Worm (Caenorhabditis elegans): ENCODE data around the gene irld-26.
A peak's percentile ranks its signal among the peaks of the same experiment; 100 is the strongest.

The irld-26 gene

ce11 chrV:16175227-16175626 is 29.8 kb upstream of the irld-26 start (continued):
- TF ChIP-seq ceh-20 (GFP tag; IDR thresholded peaks at IDR 0.05), result no peak
- TF ChIP-seq nhr-28 (tag; optimal IDR thresholded peaks at IDR 0.05), result peak; percentile 58
- no peak for TF ChIP-seq dpl-1 (GFP tag; optimal IDR thresholded peaks at IDR 0.05)
- no peak for TF ChIP-seq daf-8 (GFP tag; IDR thresholded peaks at IDR 0.05)
- TF ChIP-seq sdz-12 (GFP tag; optimal IDR thresholded peaks at IDR 0.05), result no peak
- TF ChIP-seq F37D6.2 (tag; optimal IDR thresholded peaks at IDR 0.05), result no peak
- TF ChIP-seq madf-5 (GFP tag; IDR thresholded peaks at IDR 0.05), result no peak
- TF ChIP-seq mep-1 (tag; optimal IDR thresholded peaks at IDR 0.05), result no peak
- TF ChIP-seq attf-4 (tag; optimal IDR thresholded peaks at IDR 0.05), result no peak
- no peak for TF ChIP-seq madf-9 (GFP tag; conservative IDR thresholded peaks at IDR 0.05)
- no peak for TF ChIP-seq Y48G9A.11 (GFP tag; IDR thresholded peaks at IDR 0.05)

- TF ChIP-seq nhr-6 (tag; optimal IDR thresholded peaks at IDR 0.05) (no peak), lsy-2 (tag; optimal IDR thresholded peaks at IDR 0.05) (no peak)
Observed at ce11 chrV:16175757-16176156, 29.2 kb upstream of the irld-26 start, which contains the start of gene cyp-33D1. Gene cyp-33D1, minus strand, starts transcription at chrV:16175857.

ce11 chrV:16180350-16180749 is 24.6 kb upstream of the irld-26 start, which contains the start of gene str-106:
Gene str-106, plus strand, starts transcription at chrV:16180650.
- TF ChIP-seq mxl-2 (GFP tag; conservative IDR thresholded peaks at IDR 0.05), result no peak
- TF ChIP-seq hlh-30 (tag; optimal IDR thresholded peaks at IDR 0.05; ENCODE audit: insufficient read depth), result no peak
- TF ChIP-seq arid-1 (GFP tag; conservative IDR thresholded peaks at IDR 0.05), result no peak
- TF ChIP-seq madf-9 (GFP tag; conservative IDR thresholded peaks at IDR 0.05), result no peak
- TF ChIP-seq ZK337.2 (GFP tag; IDR thresholded peaks at IDR 0.05), result no peak
- TF ChIP-seq snpc-1.2 (GFP tag; IDR thresholded peaks at IDR 0.05), result no peak
- TF ChIP-seq set-16 (GFP tag; IDR thresholded peaks at IDR 0.05), result no peak
- TF ChIP-seq nhr-11 (tag; optimal IDR thresholded peaks at IDR 0.05), result no peak

ce11 chrV:16182110-16182509 is 22.9 kb upstream of the irld-26 start, which contains the start of gene srz-13:
Gene srz-13, plus strand, starts transcription at chrV:16182410.
- TF ChIP-seq egl-43 (GFP tag; IDR thresholded peaks at IDR 0.05), result no peak
- TF ChIP-seq Y48G9A.11 (GFP tag; IDR thresholded peaks at IDR 0.05), result no peak
- no peak for TF ChIP-seq mes-2 (tag; optimal IDR thresholded peaks at IDR 0.05; ENCODE audit: poor library complexity, severe bottlenecking)
- no peak for TF ChIP-seq lsy-2 (tag; optimal IDR thresholded peaks at IDR 0.05)
- TF ChIP-seq nhr-25 (tag; optimal IDR thresholded peaks at IDR 0.05; ENCODE audit: borderline replicate concordance, insufficient read depth), result no peak
- TF ChIP-seq daf-12 (tag; optimal IDR thresholded peaks at IDR 0.05), result no peak
- no peak for TF ChIP-seq cey-2 (tag; optimal IDR thresholded peaks at IDR 0.05; ENCODE audit: borderline replicate concordance, insufficient read depth)
- TF ChIP-seq daf-8 (GFP tag; IDR thresholded peaks at IDR 0.05), result no peak
- no peak for TF ChIP-seq Y5F2A.4 (GFP tag; optimal IDR thresholded peaks at IDR 0.05)
- TF ChIP-seq snpc-1.2 (GFP tag; IDR thresholded peaks at IDR 0.05), result no peak
- TF ChIP-seq set-16 (GFP tag; IDR thresholded peaks at IDR 0.05), result no peak
- TF ChIP-seq Y105C5A.15 (GFP tag; IDR thresholded peaks at IDR 0.05), result no peak
- no peak for TF ChIP-seq unc-39 (tag; optimal IDR thresholded peaks at IDR 0.05)

ce11 chrV:16182918-16183317 is 22.1 kb upstream of the irld-26 start, which contains the start of gene srh-277:
Gene srh-277, plus strand, starts transcription at chrV:16183218.
- TF ChIP-seq ceh-62 (tag; optimal IDR thresholded peaks at IDR 0.05) (no peak), fkh-10 (GFP tag; optimal IDR thresholded peaks at IDR 0.05) (no peak), daf-16 (GFP tag; optimal IDR thresholded peaks at IDR 0.05) (no peak), daf-16 (tag; optimal IDR thresholded peaks at IDR 0.05) (no peak), hif-1 (tag; optimal IDR thresholded peaks at IDR 0.05) (no peak), daf-19 (GFP tag; conservative IDR thresholded peaks at IDR 0.05) (no peak), zfp-2 (tag; optimal IDR thresholded peaks at IDR 0.05) (no peak), F10B5.3 (tag; optimal IDR thresholded peaks at IDR 0.05) (no peak), R02D3.7 (tag; optimal IDR thresholded peaks at IDR 0.05) (no peak), mdl-1 (tag; optimal IDR thresholded peaks at IDR 0.05) (no peak), nhr-77 (tag; optimal IDR thresholded peaks at IDR 0.05) (no peak), zip-2 (tag; optimal IDR thresholded peaks at IDR 0.05) (no peak), nhr-237 (tag; optimal IDR thresholded peaks at IDR 0.05) (no peak), ceh-32 (tag; optimal IDR thresholded peaks at IDR 0.05; ENCODE audit: poor library complexity) (no peak), cey-2 (tag; optimal IDR thresholded peaks at IDR 0.05; ENCODE audit: borderline replicate concordance, insufficient read depth) (no peak), nhr-6 (tag; optimal IDR thresholded peaks at IDR 0.05) (no peak), mdt-29 (GFP tag; IDR thresholded peaks at IDR 0.05) (no peak), Y48G9A.11 (GFP tag; IDR thresholded peaks at IDR 0.05) (no peak)

All from whole organism, L4 larva.